ENCODE assay signal across 5 fruit fly cellular contexts in genomic region chr3L:5152354-5152806, dm6.
TF ChIP-seq lines count a peak whose summit lies in the region.

TSS of gene Gen (minus strand) at chr3L:5152376.
TSS of gene Srp54k (plus strand) at chr3L:5152678.

- TF ChIP-seq CTCF in whole organism, embryonic (GFP tag; optimal IDR thresholded peaks at IDR 0.05; lab: Kevin White, UChicago) = no peak

TF ChIP-seq in whole organism, adult, 20 proteins besides CTCF, POLR2A, EP300 and RAD21 (continues in another document):
- TF ChIP-seq Mnt (GFP tag; optimal IDR thresholded peaks at IDR 0.05; lab: Kevin White, UChicago) = peak; percentile 28
- TF ChIP-seq Crg-1 (GFP tag; optimal IDR thresholded peaks at IDR 0.05; lab: Kevin White, UChicago) = peak; percentile 48
- TF ChIP-seq bab1 (GFP tag; optimal IDR thresholded peaks at IDR 0.05; lab: Kevin White, UChicago) = peak; percentile 46
- TF ChIP-seq CG14711 (tag; optimal IDR thresholded peaks at IDR 0.05; lab: Kevin White, UChicago) = peak; percentile 11
- peak; percentile 44 for TF ChIP-seq cic (GFP tag; optimal IDR thresholded peaks at IDR 0.05; lab: Kevin White, UChicago)
- TF ChIP-seq CG7101 (tag; optimal IDR thresholded peaks at IDR 0.05; lab: Kevin White, UChicago) = peak; percentile 39
- TF ChIP-seq tj (GFP tag; optimal IDR thresholded peaks at IDR 0.05; lab: Kevin White, UChicago) = peak; percentile 81
- TF ChIP-seq pad (GFP tag; optimal IDR thresholded peaks at IDR 0.05; lab: Kevin White, UChicago) = peak; percentile 6
- TF ChIP-seq kay (GFP tag; lab: Kevin White, UChicago; ENCODE audit: borderline replicate concordance) = no peak
- TF ChIP-seq CG5204 (GFP tag; optimal IDR thresholded peaks at IDR 0.05; lab: Kevin White, UChicago) = no peak
- peak; percentile 16 for TF ChIP-seq CG33017 (tag; optimal IDR thresholded peaks at IDR 0.05; lab: Kevin White, UChicago)
- no peak for TF ChIP-seq toe (GFP tag; optimal IDR thresholded peaks at IDR 0.05; lab: Kevin White, UChicago)
- no peak for TF ChIP-seq CG12768 (GFP tag; optimal IDR thresholded peaks at IDR 0.05; lab: Kevin White, UChicago)
- TF ChIP-seq CG1620 (GFP tag; optimal IDR thresholded peaks at IDR 0.05; lab: Kevin White, UChicago) = peak; percentile 19
- TF ChIP-seq CG7045 (GFP tag; optimal IDR thresholded peaks at IDR 0.05; lab: Kevin White, UChicago) = no peak
- no peak for TF ChIP-seq ovo (GFP tag; optimal IDR thresholded peaks at IDR 0.05; lab: Kevin White, UChicago)
- TF ChIP-seq CG11617 (GFP tag; optimal IDR thresholded peaks at IDR 0.05; lab: Kevin White, UChicago) = peak; percentile 38
- no peak for TF ChIP-seq Clk (GFP tag; optimal IDR thresholded peaks at IDR 0.05; lab: Kevin White, UChicago)

TF ChIP-seq in whole organism, embryonic, 481 proteins besides CTCF, POLR2A, EP300 and RAD21 (continues in another document):
- TF ChIP-seq CkIIα-i1 (GFP tag; IDR thresholded peaks at IDR 0.05; lab: Robert Waterston, UW) (no peak), hb (GFP tag; IDR thresholded peaks at IDR 0.05; lab: Robert Waterston, UW; ENCODE audit: partially characterized antibody) (no peak), bigmax (GFP tag; optimal IDR thresholded peaks at IDR 0.05; lab: Kevin White, UChicago) (no peak), CG4282 (GFP tag; optimal IDR thresholded peaks at IDR 0.05; lab: Kevin White, UChicago) (no peak), pum (GFP tag; optimal IDR thresholded peaks at IDR 0.05; lab: Kevin White, UChicago) (no peak), Max (GFP tag; optimal IDR thresholded peaks at IDR 0.05; lab: Kevin White, UChicago) (no peak), CG10267 (tag; optimal IDR thresholded peaks at IDR 0.05; lab: Kevin White, UChicago) (no peak), CG3163 (GFP tag; optimal IDR thresholded peaks at IDR 0.05; lab: Kevin White, UChicago) (no peak), Meics (GFP tag; optimal IDR thresholded peaks at IDR 0.05; lab: Kevin White, UChicago) (peak; percentile 29), chinmo (GFP tag; IDR thresholded peaks at IDR 0.05; lab: Robert Waterston, UW; ENCODE audit: partially characterized antibody) (no peak), CG5953 (GFP tag; IDR thresholded peaks at IDR 0.05; lab: Robert Waterston, UW) (no peak), Hand (GFP tag; optimal IDR thresholded peaks at IDR 0.05; lab: Kevin White, UChicago) (no peak), lov (optimal IDR thresholded peaks at IDR 0.05; lab: Kevin White, UChicago) (no peak), lov (GFP tag; IDR thresholded peaks at IDR 0.05; lab: Robert Waterston, UW) (no peak), sob (GFP tag; IDR thresholded peaks at IDR 0.05; lab: Robert Waterston, UW) (peak; percentile 63), Fer2 (tag; optimal IDR thresholded peaks at IDR 0.05; lab: Kevin White, UChicago) (no peak), Mrtf (GFP tag; IDR thresholded peaks at IDR 0.05; lab: Robert Waterston, UW) (no peak), CG3281 (GFP tag; optimal IDR thresholded peaks at IDR 0.05; lab: Kevin White, UChicago) (no peak), Usf (GFP tag; optimal IDR thresholded peaks at IDR 0.05; lab: Kevin White, UChicago) (no peak)

TF ChIP-seq in whole organism, prepupa, 60 proteins besides CTCF, POLR2A, EP300 and RAD21 (continues in another document):
- no peak for TF ChIP-seq CG16779 (tag; optimal IDR thresholded peaks at IDR 0.05; lab: Kevin White, UChicago)
- no peak for TF ChIP-seq Hr4 (GFP tag; optimal IDR thresholded peaks at IDR 0.05; lab: Kevin White, UChicago)
- no peak for TF ChIP-seq dac (GFP tag; optimal IDR thresholded peaks at IDR 0.05; lab: Kevin White, UChicago)
- peak; percentile 15 for TF ChIP-seq CG3032 (tag; optimal IDR thresholded peaks at IDR 0.05; lab: Kevin White, UChicago)
- no peak for TF ChIP-seq Smox (GFP tag; optimal IDR thresholded peaks at IDR 0.05; lab: Kevin White, UChicago)
- TF ChIP-seq topi (GFP tag; optimal IDR thresholded peaks at IDR 0.05; lab: Kevin White, UChicago) = no peak
- TF ChIP-seq CG6163 (GFP tag; IDR thresholded peaks at IDR 0.05; lab: Robert Waterston, UW) = 0 out of 3 replicates have a peak, but pooled peaks have one; percentile 22
- no peak for TF ChIP-seq pdm3 (GFP tag; optimal IDR thresholded peaks at IDR 0.05; lab: Kevin White, UChicago)
- no peak for TF ChIP-seq CG6276 (GFP tag; optimal IDR thresholded peaks at IDR 0.05; lab: Kevin White, UChicago)
- no peak for TF ChIP-seq acj6 (GFP tag; optimal IDR thresholded peaks at IDR 0.05; lab: Kevin White, UChicago)
- no peak for TF ChIP-seq CG11902 (GFP tag; optimal IDR thresholded peaks at IDR 0.05; lab: Kevin White, UChicago)
- TF ChIP-seq Gug (GFP tag; IDR thresholded peaks at IDR 0.05; lab: Robert Waterston, UW) = 0 out of 2 replicates have a peak, but pooled peaks have one; percentile 20
- TF ChIP-seq fkh (GFP tag; optimal IDR thresholded peaks at IDR 0.05; lab: Kevin White, UChicago) = no peak
- TF ChIP-seq CG11294 (GFP tag; IDR thresholded peaks at IDR 0.05; lab: Robert Waterston, UW) = no peak
- TF ChIP-seq net (GFP tag; optimal IDR thresholded peaks at IDR 0.05; lab: Kevin White, UChicago) = no peak
- TF ChIP-seq CG34406 (GFP tag; optimal IDR thresholded peaks at IDR 0.05; lab: Kevin White, UChicago) = no peak
- TF ChIP-seq Eip75B (GFP tag; optimal IDR thresholded peaks at IDR 0.05; lab: Kevin White, UChicago) = no peak
- no peak for TF ChIP-seq eg (GFP tag; IDR thresholded peaks at IDR 0.05; lab: Robert Waterston, UW)
- TF ChIP-seq vri (GFP tag; optimal IDR thresholded peaks at IDR 0.05; lab: Kevin White, UChicago) = no peak
- no peak for TF ChIP-seq CG6808 (GFP tag; optimal IDR thresholded peaks at IDR 0.05; lab: Kevin White, UChicago)

TF ChIP-seq in whole organism, pupa, 21 proteins besides CTCF, POLR2A, EP300 and RAD21:
- TF ChIP-seq Snoo (tag; optimal IDR thresholded peaks at IDR 0.05; lab: Kevin White, UChicago) = no peak
- no peak for TF ChIP-seq D1 (tag; optimal IDR thresholded peaks at IDR 0.05; lab: Kevin White, UChicago)
- peak; percentile 12; the same call in 1 of the 3 replicates for TF ChIP-seq CG4496 (GFP tag; IDR thresholded peaks at IDR 0.05; lab: Robert Waterston, UW)
- no peak for TF ChIP-seq Pif1A (GFP tag; optimal IDR thresholded peaks at IDR 0.05; lab: Kevin White, UChicago)
- no peak for TF ChIP-seq Ets98B (GFP tag; IDR thresholded peaks at IDR 0.05; lab: Robert Waterston, UW)
- TF ChIP-seq CG15710 (tag; optimal IDR thresholded peaks at IDR 0.05; lab: Kevin White, UChicago) = peak; percentile 31
- TF ChIP-seq CG17806 (tag; optimal IDR thresholded peaks at IDR 0.05; lab: Kevin White, UChicago) = no peak
- no peak for TF ChIP-seq Pif1B (GFP tag; optimal IDR thresholded peaks at IDR 0.05; lab: Kevin White, UChicago)
- TF ChIP-seq CG32121 (GFP tag; IDR thresholded peaks at IDR 0.05; lab: Robert Waterston, UW) = no peak
- no peak for TF ChIP-seq CG12605 (GFP tag; IDR thresholded peaks at IDR 0.05; lab: Robert Waterston, UW)
- no peak for TF ChIP-seq CG8159 (tag; optimal IDR thresholded peaks at IDR 0.05; lab: Kevin White, UChicago)
- no peak for TF ChIP-seq CG14655 (GFP tag; optimal IDR thresholded peaks at IDR 0.05; lab: Kevin White, UChicago)
- no peak for TF ChIP-seq CG13204 (GFP tag; optimal IDR thresholded peaks at IDR 0.05; lab: Kevin White, UChicago)

TF ChIP-seq in whole organism, wandering third instar larva, 38 proteins besides CTCF, POLR2A, EP300 and RAD21:
- TF ChIP-seq br (GFP tag; optimal IDR thresholded peaks at IDR 0.05; lab: Kevin White, UChicago) (no peak), woc (GFP tag; optimal IDR thresholded peaks at IDR 0.05; lab: Kevin White, UChicago) (no peak), Hr78 (GFP tag; optimal IDR thresholded peaks at IDR 0.05; lab: Kevin White, UChicago) (no peak), Sp1 (GFP tag; optimal IDR thresholded peaks at IDR 0.05; lab: Kevin White, UChicago) (peak; percentile 48), ey (GFP tag; optimal IDR thresholded peaks at IDR 0.05; lab: Kevin White, UChicago) (peak; percentile 36), sv (GFP tag; optimal IDR thresholded peaks at IDR 0.05; lab: Kevin White, UChicago) (peak; percentile 7), Jra (GFP tag; optimal IDR thresholded peaks at IDR 0.05; lab: Kevin White, UChicago) (no peak), rgr (GFP tag; optimal IDR thresholded peaks at IDR 0.05; lab: Kevin White, UChicago) (no peak), Rel (GFP tag; optimal IDR thresholded peaks at IDR 0.05; lab: Kevin White, UChicago) (no peak), Rel (tag; optimal IDR thresholded peaks at IDR 0.05; lab: Kevin White, UChicago) (peak; percentile 6), CG9705 (GFP tag; optimal IDR thresholded peaks at IDR 0.05; lab: Kevin White, UChicago) (peak; percentile 13), dsf (GFP tag; optimal IDR thresholded peaks at IDR 0.05; lab: Kevin White, UChicago; ENCODE audit: borderline replicate concordance) (no peak), lola (GFP tag; optimal IDR thresholded peaks at IDR 0.05; lab: Kevin White, UChicago) (no peak), fru (GFP tag; optimal IDR thresholded peaks at IDR 0.05; lab: Kevin White, UChicago) (no peak), Dif (GFP tag; optimal IDR thresholded peaks at IDR 0.05; lab: Kevin White, UChicago; ENCODE audit: partially characterized antibody) (peak; percentile 39), Abd-B (GFP tag; optimal IDR thresholded peaks at IDR 0.05; lab: Kevin White, UChicago) (no peak), psq (GFP tag; optimal IDR thresholded peaks at IDR 0.05; lab: Kevin White, UChicago) (peak; percentile 1), CrebA (GFP tag; optimal IDR thresholded peaks at IDR 0.05; lab: Kevin White, UChicago; ENCODE audit: borderline replicate concordance) (no peak), OdsH (GFP tag; optimal IDR thresholded peaks at IDR 0.05; lab: Kevin White, UChicago) (peak; percentile 32), Myc (optimal IDR thresholded peaks at IDR 0.05; lab: Kevin White, UChicago) (peak; percentile 100), HLH106 (tag; optimal IDR thresholded peaks at IDR 0.05; lab: Kevin White, UChicago) (peak; percentile 43), h (GFP tag; optimal IDR thresholded peaks at IDR 0.05; lab: Kevin White, UChicago) (no peak)
